Worm (Caenorhabditis elegans) whole organism, midembryonic: ENCODE data around the gene rpl-16.

Experiments
- T22C8.4 ChIP-seq: fragments of 200-800 bp; sonication (Bioruptor generic); IDR thresholded peaks from 2 replicates; pipeline ENCODE4 v1.3.6; 2022; ENCODE audit warnings: missing genetic modification characterization, missing compliant biosample characterization
- flt-1 ChIP-seq: fragments of 200-800 bp; sonication (Bioruptor generic); IDR thresholded peaks from 2 replicates; pipeline ENCODE4 v1.3.6; 2022; ENCODE audit warnings: missing genetic modification characterization, missing compliant biosample characterization
- klf-2 ChIP-seq: fragments of 200-800 bp; sonication (Bioruptor generic); conservative IDR thresholded peaks from 2 replicates; pipeline ENCODE4 v1.3.6; 2022; ENCODE audit warnings: missing genetic modification reagents, missing genetic modification characterization, missing compliant biosample characterization
- med-1 ChIP-seq: sonication (generic microtip); optimal IDR thresholded peaks from 2 replicates; lab custom pipeline; 2017; ENCODE audit warnings: missing genetic modification characterization, mild to moderate bottlenecking, missing compliant biosample characterization, antibody characterized with exemption, missing genetic modification reagents; ENCODE audit not compliant: insufficient read depth
- ref-1 ChIP-seq: fragments of 200-800 bp; sonication (Bioruptor generic); conservative IDR thresholded peaks from 2 replicates; pipeline ENCODE4 v1.3.6; 2022; ENCODE audit warnings: missing genetic modification reagents, missing genetic modification characterization, missing compliant biosample characterization
- ztf-29 ChIP-seq: fragments of 200-800 bp; sonication (Bioruptor generic); IDR thresholded peaks from 2 replicates; pipeline ENCODE4 v1.3.6; 2022; ENCODE audit warnings: missing genetic modification reagents, missing genetic modification characterization, missing compliant biosample characterization

DNA sequence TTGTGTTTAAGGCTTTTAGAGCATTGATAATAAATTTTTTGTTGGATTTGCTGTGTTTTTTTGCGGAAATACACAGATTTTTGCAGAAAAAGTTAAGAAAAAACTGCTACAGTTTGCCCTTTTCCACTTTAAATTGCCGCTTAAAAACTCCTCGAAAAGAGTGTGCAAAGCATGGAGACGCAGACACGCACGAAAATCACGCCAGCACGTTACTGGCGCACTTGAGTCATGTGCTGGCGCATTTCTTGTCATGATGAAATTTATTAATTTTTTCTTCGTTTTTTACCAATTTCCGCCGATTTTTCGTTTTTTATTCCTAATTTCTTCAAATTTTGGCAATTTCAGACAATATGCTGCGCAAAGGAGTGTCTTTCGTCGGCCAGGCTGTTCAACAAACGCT, 43.3 kb downstream of the rpl-16 start, which contains the start of gene C34C12.8:
- TF ChIP-seq med-1 (GFP tag; lab: Kevin White, UChicago) = no peak
- peak; percentile 70; the same call in 1 of the 2 replicates for TF ChIP-seq flt-1 (GFP tag; lab: Robert Waterston, UW)
- TF ChIP-seq klf-2 (GFP tag; lab: Robert Waterston, UW) = no peak
- no peak for TF ChIP-seq T22C8.4 (GFP tag; lab: Robert Waterston, UW)
- no peak for TF ChIP-seq ztf-29 (GFP tag; lab: Robert Waterston, UW)
- TF ChIP-seq ref-1 (GFP tag; lab: Robert Waterston, UW) = no peak
